Fruit fly (Drosophila melanogaster) whole organism, embryonic: ENCODE data around the gene ND-B16.6.

Source experiments
- Blimp-1 ChIP-seq: fragments of 200-800 bp; sonication (Bioruptor generic); optimal IDR thresholded peaks from 3 replicates; lab custom pipeline; 2018; ENCODE audit warnings: missing biosample characterization, missing genetic modification characterization, mild to moderate bottlenecking, moderate library complexity, missing genetic modification reagents
- CG10431 ChIP-seq: fragments of 200-800 bp; sonication (Bioruptor generic); optimal IDR thresholded peaks from 3 replicates; lab custom pipeline; 2018; ENCODE audit warnings: missing biosample characterization, mild to moderate bottlenecking, missing genetic modification characterization
- CG10543 ChIP-seq: fragments of 200-800 bp; sonication (Bioruptor generic); optimal IDR thresholded peaks from 3 replicates; lab custom pipeline; 2017; ENCODE audit warnings: missing biosample characterization, mild to moderate bottlenecking, missing genetic modification characterization, moderate library complexity
- CG11398 ChIP-seq: fragments of 200-800 bp; sonication (Bioruptor generic); optimal IDR thresholded peaks from 2 replicates; lab custom pipeline; 2016; ENCODE audit warnings: missing biosample characterization, missing genetic modification characterization
- CG13624 ChIP-seq: fragments of 200-800 bp; sonication (Bioruptor generic); optimal IDR thresholded peaks from 2 replicates; lab custom pipeline; 2016; ENCODE audit warnings: missing biosample characterization, missing genetic modification characterization
- CG15479 ChIP-seq: fragments of 200-800 bp; sonication (Bioruptor generic); optimal IDR thresholded peaks from 3 replicates; lab custom pipeline; 2019; ENCODE audit warnings: missing biosample characterization, mild to moderate bottlenecking, missing genetic modification characterization, moderate library complexity
- CG2678 ChIP-seq: fragments of 200-800 bp; sonication (Bioruptor generic); optimal IDR thresholded peaks from 3 replicates; lab custom pipeline; 2019; ENCODE audit warnings: missing biosample characterization, mild to moderate bottlenecking, missing genetic modification characterization, moderate library complexity
- CG31224 ChIP-seq: fragments of 200-800 bp; sonication (Bioruptor generic); IDR thresholded peaks from 2 replicates; pipeline ENCODE4 v1.3.6; 2022; ENCODE audit warnings: missing biosample characterization, missing genetic modification characterization
- CG3163 ChIP-seq: fragments of 200-800 bp; sonication (Bioruptor generic); optimal IDR thresholded peaks from 3 replicates; lab custom pipeline; 2016; ENCODE audit warnings: missing biosample characterization, missing genetic modification characterization
- CG3281 ChIP-seq: fragments of 200-800 bp; sonication (Bioruptor generic); optimal IDR thresholded peaks from 3 replicates; lab custom pipeline; 2017; ENCODE audit warnings: missing biosample characterization, mild to moderate bottlenecking, missing genetic modification characterization
- CG34376 ChIP-seq: fragments of 200-800 bp; sonication (Bioruptor generic); optimal IDR thresholded peaks from 2 replicates; lab custom pipeline; 2018; ENCODE audit warnings: missing biosample characterization, mild to moderate bottlenecking, missing genetic modification characterization
- CG3726 ChIP-seq: fragments of 200-800 bp; sonication (Bioruptor generic); IDR thresholded peaks from 3 replicates; pipeline ENCODE4, ENCODE4 v1.3.6; 2022; ENCODE audit warnings: missing biosample characterization, missing genetic modification characterization
- CG5953 ChIP-seq: fragments of 200-800 bp; sonication (Bioruptor generic); IDR thresholded peaks from 2 replicates; pipeline ENCODE4 v1.3.6; 2022; ENCODE audit warnings: missing biosample characterization, missing genetic modification characterization
- CG8290 ChIP-seq, 3 experiments: fragments of 200-800 bp; sonication (Bioruptor generic); optimal IDR thresholded peaks; 2 replicates each; lab custom pipeline; 2016 to 2019; ENCODE audit warnings: missing biosample characterization in 3 of 3, missing genetic modification characterization in 3 of 3, mild to moderate bottlenecking in 2 of 3, moderate library complexity in 1 of 3
- GATAe ChIP-seq: fragments of 200-800 bp; sonication (Bioruptor generic); conservative IDR thresholded peaks from 2 replicates; pipeline ENCODE4 v1.3.6; 2022; ENCODE audit warnings: missing biosample characterization, missing genetic modification characterization
- HLHmδ ChIP-seq: fragments of 200-800 bp; sonication (Bioruptor generic); optimal IDR thresholded peaks from 2 replicates; lab custom pipeline; 2018; ENCODE audit warnings: missing biosample characterization, mild to moderate bottlenecking, missing genetic modification characterization, moderate library complexity
- HmgD ChIP-seq: fragments of 200-800 bp; sonication (Bioruptor generic); optimal IDR thresholded peaks from 3 replicates; lab custom pipeline; 2016; ENCODE audit warnings: missing biosample characterization, missing genetic modification characterization
- HmgZ ChIP-seq: fragments of 200-800 bp; sonication (Bioruptor generic); optimal IDR thresholded peaks from 2 replicates; lab custom pipeline; 2018; ENCODE audit warnings: missing biosample characterization, mild to moderate bottlenecking, missing genetic modification characterization
- Hr3 ChIP-seq: fragments of 200-800 bp; sonication (Bioruptor generic); optimal IDR thresholded peaks from 3 replicates; lab custom pipeline; 2016; ENCODE audit warnings: missing biosample characterization, missing genetic modification characterization
- Kr ChIP-seq: fragments of 200-800 bp; sonication (Bioruptor generic); optimal IDR thresholded peaks from 2 replicates; lab custom pipeline; 2017; ENCODE audit warnings: missing biosample characterization, mild to moderate bottlenecking, missing genetic modification characterization
- Med ChIP-seq: fragments of 200-800 bp; sonication (Bioruptor generic); peaks from one replicate; lab custom pipeline; 2016; ENCODE audit warnings: missing biosample characterization, missing genetic modification characterization, mild to moderate bottlenecking, inconsistent platforms, moderate library complexity
- Mes4 ChIP-seq: fragments of 200-800 bp; sonication (Bioruptor generic); optimal IDR thresholded peaks from 2 replicates; lab custom pipeline; 2016; ENCODE audit warnings: missing biosample characterization, missing genetic modification characterization
- Oli ChIP-seq: fragments of 200-800 bp; sonication (Bioruptor generic); optimal IDR thresholded peaks from 2 replicates; lab custom pipeline; 2018; ENCODE audit warnings: missing biosample characterization, mild to moderate bottlenecking, missing genetic modification characterization, moderate library complexity
- Pdp1 ChIP-seq, 2 experiments: fragments of 200-800 bp; sonication (Bioruptor generic); optimal IDR thresholded peaks; 3 replicates each; lab custom pipeline; 2016; ENCODE audit warnings: missing biosample characterization in 2 of 2, missing genetic modification characterization in 2 of 2, mild to moderate bottlenecking in 1 of 2, moderate library complexity in 1 of 2
- Ravus ChIP-seq: fragments of 200-800 bp; sonication (Bioruptor generic); IDR thresholded peaks from 2 replicates; pipeline ENCODE4 v1.3.6; 2022; ENCODE audit warnings: missing biosample characterization, missing genetic modification characterization
- Stat92E ChIP-seq, 3 experiments: fragments of >200 bp in 2 of 3; fragments of 200-800 bp in 1 of 3; sonication (Bioruptor generic) in 1 of 3; optimal IDR thresholded peaks; 2 replicates each; lab custom pipeline; 2017 to 2019; ENCODE audit warnings: missing biosample characterization in 3 of 3, missing genetic modification characterization in 3 of 3, mild to moderate bottlenecking in 1 of 3, moderate library complexity in 1 of 3
- Trl ChIP-seq, 3 experiments: fragments of >200 bp in 2 of 3; fragments of 200-800 bp in 1 of 3; sonication (Bioruptor generic) in 1 of 3; optimal IDR thresholded peaks; 2 replicates in 1 of 3; 3 replicates in 2 of 3; lab custom pipeline; 2016 to 2017; ENCODE audit warnings: missing biosample characterization in 1 of 3, missing genetic modification characterization in 1 of 3
- YL-1 ChIP-seq: fragments of 200-800 bp; sonication (Bioruptor generic); optimal IDR thresholded peaks from 3 replicates; lab custom pipeline; 2017; ENCODE audit warnings: missing biosample characterization, mild to moderate bottlenecking, missing genetic modification characterization
- ap ChIP-seq: fragments of 200-800 bp; sonication (Bioruptor generic); IDR thresholded peaks from 2 replicates; pipeline ENCODE4 v1.3.6; 2022; ENCODE audit warnings: missing biosample characterization, missing genetic modification characterization
- ase ChIP-seq: fragments of 200-800 bp; sonication (Bioruptor generic); IDR thresholded peaks from 3 replicates; pipeline ENCODE4 v1.3.6; 2022; ENCODE audit warnings: missing biosample characterization, missing genetic modification characterization
- chn ChIP-seq: fragments of 200-800 bp; sonication (Bioruptor generic); optimal IDR thresholded peaks from 2 replicates; lab custom pipeline; 2016; ENCODE audit warnings: missing biosample characterization, missing genetic modification characterization
- cwo ChIP-seq: fragments of 200-800 bp; sonication (Bioruptor generic); optimal IDR thresholded peaks from 3 replicates; lab custom pipeline; 2017; ENCODE audit warnings: missing biosample characterization, missing genetic modification characterization, mild to moderate bottlenecking, moderate library complexity, missing genetic modification reagents
- da ChIP-seq: fragments of 200-800 bp; sonication (Bioruptor generic); optimal IDR thresholded peaks from 2 replicates; lab custom pipeline; 2016; ENCODE audit warnings: missing biosample characterization, missing genetic modification characterization
- exex ChIP-seq: fragments of 200-800 bp; sonication (Bioruptor generic); optimal IDR thresholded peaks from 4 replicates; lab custom pipeline; 2018; ENCODE audit warnings: missing biosample characterization, mild to moderate bottlenecking, missing genetic modification characterization, moderate library complexity
- hbn ChIP-seq: fragments of 200-800 bp; sonication (Bioruptor generic); IDR thresholded peaks from 2 replicates; pipeline ENCODE4 v1.3.6; 2022; ENCODE audit warnings: missing biosample characterization, missing genetic modification characterization; ENCODE audit not compliant: partially characterized antibody
- lab ChIP-seq: fragments of 200-800 bp; sonication (Bioruptor generic); optimal IDR thresholded peaks from 3 replicates; lab custom pipeline; 2017; ENCODE audit warnings: missing biosample characterization, missing genetic modification characterization, mild to moderate bottlenecking, moderate library complexity, missing genetic modification reagents
- lov ChIP-seq, 2 experiments: fragments of 200-800 bp in 1 of 2; fragments of >200 bp in 1 of 2; sonication (Bioruptor generic) in 1 of 2; IDR thresholded peaks in 1 of 2; optimal IDR thresholded peaks in 1 of 2; 2 replicates in 1 of 2; 3 replicates in 1 of 2; pipeline versions ENCODE4 v1.3.6 to Lab custom; 2017 to 2022; ENCODE audit warnings: missing biosample characterization in 1 of 2, missing genetic modification characterization in 1 of 2
- mirr ChIP-seq: fragments of 200-800 bp; sonication (Bioruptor generic); optimal IDR thresholded peaks from 3 replicates; lab custom pipeline; 2018; ENCODE audit warnings: missing biosample characterization, mild to moderate bottlenecking, missing genetic modification characterization
- rib ChIP-seq: fragments of 200-800 bp; sonication (Bioruptor generic); IDR thresholded peaks from 2 replicates; pipeline ENCODE4 v1.3.6; 2022; ENCODE audit warnings: missing biosample characterization, missing genetic modification characterization
- run ChIP-seq: fragments of 200-800 bp; sonication (Bioruptor generic); optimal IDR thresholded peaks from 3 replicates; lab custom pipeline; 2018; ENCODE audit warnings: missing biosample characterization, mild to moderate bottlenecking, missing genetic modification characterization
- sd ChIP-seq: fragments of 200-800 bp; sonication (Bioruptor generic); optimal IDR thresholded peaks from 3 replicates; lab custom pipeline; 2018; ENCODE audit warnings: missing biosample characterization, mild to moderate bottlenecking, missing genetic modification characterization, moderate library complexity
- sens ChIP-seq: fragments of 200-800 bp; sonication (Bioruptor generic); peaks from one replicate; lab custom pipeline; 2016; ENCODE audit warnings: missing biosample characterization, missing genetic modification characterization
- sqz ChIP-seq: fragments of 200-800 bp; sonication (Bioruptor generic); optimal IDR thresholded peaks from 3 replicates; lab custom pipeline; 2018; ENCODE audit warnings: missing biosample characterization, mild to moderate bottlenecking, missing genetic modification characterization
- sug ChIP-seq: fragments of 200-800 bp; optimal IDR thresholded peaks from 2 replicates; lab custom pipeline; 2019; ENCODE audit warnings: missing biosample characterization, mild to moderate bottlenecking, missing genetic modification characterization, moderate library complexity
- vvl ChIP-seq: fragments of 200-800 bp; sonication (Bioruptor generic); IDR thresholded peaks from 2 replicates; pipeline ENCODE4 v1.3.6; 2022; ENCODE audit warnings: missing biosample characterization, missing genetic modification characterization

The ND-B16.6 gene

DNA sequence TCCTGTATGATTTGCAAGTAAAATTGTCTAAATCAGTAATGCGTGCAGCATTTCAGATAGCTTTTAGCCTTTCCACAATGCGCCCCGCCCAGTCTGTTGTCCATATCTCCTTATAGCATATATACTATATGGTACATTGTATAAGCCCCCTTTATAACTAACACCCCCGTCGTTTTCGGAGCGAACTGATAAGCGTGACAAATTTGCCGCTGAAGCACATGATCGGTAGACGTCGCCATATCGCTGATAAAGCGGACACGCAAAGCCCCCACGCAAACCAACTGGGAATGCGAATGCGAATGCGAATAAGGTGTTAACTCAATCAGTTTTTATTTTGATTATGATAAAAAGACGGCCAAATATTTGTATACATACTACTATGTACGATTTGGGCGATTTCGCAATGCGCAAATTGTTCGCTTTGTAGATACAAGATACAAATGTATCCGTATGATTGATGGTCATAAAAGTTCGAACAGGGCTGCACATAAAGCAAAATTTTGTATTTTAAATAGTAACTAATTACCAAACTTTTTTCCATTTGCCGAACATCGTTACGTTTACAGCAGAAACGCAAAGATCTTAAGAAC, 5.0 kb upstream of the ND-B16.6 start:
- TF ChIP-seq lab (GFP tag; lab: Kevin White, UChicago) (peak; percentile 34), run (tag; lab: Kevin White, UChicago) (no peak), ase (GFP tag; lab: Robert Waterston, UW) (no peak), CG3281 (peak; percentile 6), CG8290 (GFP tag; optimal IDR thresholded peaks at IDR 0.05; lab: Kevin White, UChicago) (no peak), CG8290 (tag; optimal IDR thresholded peaks at IDR 0.05; lab: Kevin White, UChicago) (peak in 1 of 2 experiments; percentile 4), rib (GFP tag; lab: Robert Waterston, UW) (peak; percentile 9; the same call in 1 of the 2 replicates), CG34376 (GFP tag; lab: Kevin White, UChicago) (peak; percentile 55), CG2678 (tag; lab: Kevin White, UChicago) (peak; percentile 6), Oli (tag; lab: Kevin White, UChicago) (no peak), hbn (GFP tag; lab: Robert Waterston, UW) (no peak), HmgZ (peak; percentile 12), Pdp1 (GFP tag; optimal IDR thresholded peaks at IDR 0.05; lab: Kevin White, UChicago) (peak in 1 of 2 experiments; percentile 73), Med (GFP tag; lab: Kevin White, UChicago) (peak; percentile 51), sug (tag; lab: Kevin White, UChicago) (peak; percentile 99), sd (tag; lab: Kevin White, UChicago) (peak; percentile 46), cwo (GFP tag; lab: Kevin White, UChicago) (peak; percentile 70), CG11398 (GFP tag; lab: Kevin White, UChicago) (no peak), GATAe (GFP tag; lab: Robert Waterston, UW) (peak; percentile 45; the same call in 1 of the 2 replicates), mirr (GFP tag; lab: Kevin White, UChicago) (peak; percentile 86), exex (tag; lab: Kevin White, UChicago) (peak; percentile 65), sens (peak; percentile 41), lov (optimal IDR thresholded peaks at IDR 0.05; lab: Kevin White, UChicago) (no peak), lov (GFP tag; IDR thresholded peaks at IDR 0.05; lab: Robert Waterston, UW) (no peak), CG10543 (GFP tag; lab: Kevin White, UChicago) (peak; percentile 39), CG31224 (peak; percentile 11; the same call in 1 of the 2 replicates)
- TF ChIP-seq, all 482 proteins: peak for 18

DNA sequence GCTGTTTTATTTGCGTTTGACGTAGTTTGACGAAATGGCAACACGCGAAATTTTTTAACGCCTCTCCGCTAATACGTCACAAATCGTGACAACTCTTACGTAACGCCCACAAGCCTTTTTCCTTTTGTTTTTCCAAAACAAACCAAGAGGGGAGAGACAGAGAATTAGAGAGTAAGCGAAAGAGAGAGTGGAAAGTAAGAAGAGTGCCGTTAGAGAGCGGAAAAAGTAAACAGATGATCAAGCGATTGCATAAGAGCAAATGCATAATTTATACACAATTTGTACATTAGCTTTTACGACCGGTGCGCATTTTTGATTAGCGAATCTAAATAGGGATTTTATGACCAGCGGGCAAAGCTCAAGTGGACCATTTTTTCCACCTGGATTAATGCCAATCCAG, 4.0 kb upstream of the ND-B16.6 start:
- peak; percentile 35 for TF ChIP-seq Blimp-1 (GFP tag; lab: Kevin White, UChicago)
- TF ChIP-seq Pdp1 (GFP tag; optimal IDR thresholded peaks at IDR 0.05; lab: Kevin White, UChicago) = peak in 1 of 2 experiments; percentile 96
- no peak for TF ChIP-seq CG3726 (GFP tag; lab: Robert Waterston, UW)
- TF ChIP-seq Trl (optimal IDR thresholded peaks at IDR 0.05; lab: Kevin White, UChicago) = peak; percentile 49 to 65
- TF ChIP-seq Trl (GFP tag; optimal IDR thresholded peaks at IDR 0.05; lab: Kevin White, UChicago) = no peak
- TF ChIP-seq HmgD (GFP tag; lab: Kevin White, UChicago) = no peak
- TF ChIP-seq vvl (GFP tag; lab: Robert Waterston, UW) = peak; percentile 32; the same call in 1 of the 2 replicates
- peak; percentile 11 for TF ChIP-seq CG3163 (GFP tag; lab: Kevin White, UChicago)
- TF ChIP-seq CG15479 (GFP tag; lab: Kevin White, UChicago) = peak; percentile 11
- TF ChIP-seq, all 482 proteins: peak for 6

DNA sequence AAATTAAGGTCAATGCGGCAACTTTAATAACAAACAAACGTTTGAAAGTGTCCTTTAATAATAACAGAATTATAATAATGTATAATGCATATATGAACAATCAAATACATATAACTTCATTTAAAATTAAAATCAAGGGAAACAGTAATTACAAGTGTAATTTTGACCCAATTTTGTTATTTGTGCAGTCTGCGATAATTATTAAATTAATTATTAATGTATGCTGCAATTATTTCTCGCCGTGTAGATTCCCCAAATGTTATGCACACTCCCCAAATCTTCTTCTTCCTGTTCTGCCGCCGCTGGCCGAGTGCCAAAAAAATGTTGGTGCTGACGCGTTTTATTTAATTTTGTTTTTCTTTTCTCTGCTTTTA, 3.4 kb upstream of the ND-B16.6 start:
- TF ChIP-seq CG13624 (GFP tag; lab: Kevin White, UChicago) (peak; percentile 28), Kr (no peak), Mes4 (no peak), Stat92E (GFP tag; optimal IDR thresholded peaks at IDR 0.05; lab: Kevin White, UChicago) (no peak), HLHmδ (no peak), YL-1 (peak; percentile 61), Ravus (GFP tag; lab: Robert Waterston, UW) (peak; percentile 28), chn (GFP tag; lab: Kevin White, UChicago) (no peak), CG10431 (GFP tag; lab: Kevin White, UChicago) (peak; percentile 70), ap (GFP tag; lab: Robert Waterston, UW) (peak; percentile 69), CG5953 (GFP tag; lab: Robert Waterston, UW) (peak; percentile 76), da (GFP tag; lab: Kevin White, UChicago) (no peak), sqz (GFP tag; lab: Kevin White, UChicago) (peak; percentile 84), Hr3 (GFP tag; lab: Kevin White, UChicago) (peak; percentile 81), ase (GFP tag; lab: Robert Waterston, UW) (peak; percentile 72)
